Fruit fly (Drosophila melanogaster) whole organism, embryonic: ENCODE results near the gene CG43248.

Source experiments
- CG13624 ChIP-seq: fragments of 200-800 bp; sonication (Bioruptor generic); optimal IDR thresholded peaks from 2 replicates; lab custom pipeline; 2016; ENCODE audit warnings: missing biosample characterization, missing genetic modification characterization
- CG32532 ChIP-seq: fragments of 200-800 bp; sonication (Bioruptor generic); IDR thresholded peaks from 2 replicates; pipeline ENCODE4 v1.3.6; 2022; ENCODE audit warnings: missing biosample characterization, missing genetic modification characterization
- CG42726 ChIP-seq: fragments of 200-800 bp; sonication (Bioruptor generic); IDR thresholded peaks from 2 replicates; pipeline ENCODE4 v1.3.6; 2022; ENCODE audit warnings: missing biosample characterization, missing genetic modification characterization; ENCODE audit not compliant: partially characterized antibody
- Doc3 ChIP-seq: fragments of 200-800 bp; sonication (Bioruptor generic); IDR thresholded peaks from 3 replicates; pipeline ENCODE4 v1.3.6; 2022; ENCODE audit warnings: missing biosample characterization, missing genetic modification characterization; ENCODE audit not compliant: partially characterized antibody
- Hmx ChIP-seq: fragments of 200-800 bp; sonication (Bioruptor generic); optimal IDR thresholded peaks from 2 replicates; lab custom pipeline; 2016; ENCODE audit warnings: missing biosample characterization, missing genetic modification characterization
- Hr78 ChIP-seq, 2 experiments: fragments of 200-800 bp in 1 of 2; fragments of >200 bp in 1 of 2; sonication (Bioruptor generic) in 1 of 2; optimal IDR thresholded peaks; 2 replicates each; lab custom pipeline; 2017 to 2019; ENCODE audit warnings: missing biosample characterization in 2 of 2, missing genetic modification characterization in 2 of 2, mild to moderate bottlenecking in 1 of 2, moderate library complexity in 1 of 2
- eyg ChIP-seq: fragments of 200-800 bp; sonication (Bioruptor generic); optimal IDR thresholded peaks from 3 replicates; lab custom pipeline; 2016; ENCODE audit warnings: missing biosample characterization, missing genetic modification characterization
- gce ChIP-seq: fragments of 200-800 bp; sonication (Bioruptor generic); IDR thresholded peaks from 3 replicates; pipeline ENCODE4 v1.3.6; 2022; ENCODE audit warnings: missing biosample characterization, missing genetic modification characterization
- ham ChIP-seq: fragments of 200-800 bp; sonication (Bioruptor generic); IDR thresholded peaks from 2 replicates; pipeline ENCODE4 v1.3.6; 2022; ENCODE audit warnings: missing biosample characterization, missing genetic modification characterization
- tin ChIP-seq: fragments of 200-800 bp; sonication (Bioruptor generic); optimal IDR thresholded peaks from 3 replicates; lab custom pipeline; 2016; ENCODE audit warnings: missing biosample characterization, missing genetic modification characterization

- TF ChIP-seq eyg (GFP tag; lab: Kevin White, UChicago): no peak
- TF ChIP-seq Doc3: no peak
- no peak for TF ChIP-seq CG42726 (GFP tag; lab: Robert Waterston, UW)
- TF ChIP-seq CG13624: no peak
- TF ChIP-seq Hmx (GFP tag; lab: Kevin White, UChicago): no peak
- no peak for TF ChIP-seq CG32532 (GFP tag; lab: Robert Waterston, UW)
- TF ChIP-seq tin (GFP tag; lab: Kevin White, UChicago): no peak
- TF ChIP-seq gce (GFP tag; lab: Robert Waterston, UW): no peak
- no peak for TF ChIP-seq ham
- no peak for TF ChIP-seq Hr78 (GFP tag; optimal IDR thresholded peaks at IDR 0.05; lab: Kevin White, UChicago)
These were observed 32.5 kb upstream of the CG43248 start for dm6 chr3L:15563851-15564106.
